Worm (Caenorhabditis elegans) whole organism, mixed stage, embryonic: ENCODE measurements around the gene psf-1.
"Not testable (repeated sequence)": the region's sequence is repeated elsewhere in the genome, so short reads cannot be mapped to it uniquely, and the experiment has no call there.

ENCODE experiments used
- blmp-1 ChIP-seq: fragments of 150-350 bp; optimal IDR thresholded peaks from 2 replicates; lab custom pipeline; 2014; ENCODE audit warnings: missing biosample characterization, missing genetic modification characterization
- ceh-43 ChIP-seq: fragments of 200-800 bp; sonication (Bioruptor generic); optimal IDR thresholded peaks from 2 replicates; lab custom pipeline; 2018; ENCODE audit warnings: mild to moderate bottlenecking, missing genetic modification characterization, moderate library complexity, missing compliant biosample characterization
- ces-1 ChIP-seq: fragments of 150-350 bp; optimal IDR thresholded peaks from 2 replicates; lab custom pipeline; 2014; ENCODE audit warnings: missing biosample characterization, missing genetic modification reagents, missing genetic modification characterization
- elt-1 ChIP-seq: sonication (generic microtip); optimal IDR thresholded peaks from 2 replicates; lab custom pipeline; 2017; ENCODE audit warnings: missing genetic modification characterization, mild to moderate bottlenecking, missing compliant biosample characterization, antibody characterized with exemption, moderate library complexity, borderline replicate concordance; ENCODE audit not compliant: insufficient read depth
- ham-2 ChIP-seq: fragments of 200-800 bp; sonication (Bioruptor generic); optimal IDR thresholded peaks from 2 replicates; lab custom pipeline; 2018; ENCODE audit warnings: mild to moderate bottlenecking, missing genetic modification characterization, missing compliant biosample characterization
- lin-32 ChIP-seq: fragments of 200-800 bp; sonication (Bioruptor generic); optimal IDR thresholded peaks from 2 replicates; lab custom pipeline; 2018; ENCODE audit warnings: mild to moderate bottlenecking, missing genetic modification characterization, missing compliant biosample characterization
- mep-1 ChIP-seq: fragments of 150-350 bp; optimal IDR thresholded peaks from 2 replicates; lab custom pipeline; 2017; ENCODE audit warnings: missing biosample characterization, missing genetic modification reagents, missing genetic modification characterization, inconsistent platforms
- pha-4 ChIP-seq: fragments of 150-350 bp; optimal IDR thresholded peaks from 2 replicates; lab custom pipeline; 2018; ENCODE audit warnings: missing biosample characterization, missing genetic modification reagents, missing genetic modification characterization
- sem-2 ChIP-seq: fragments of 200-800 bp; sonication (Bioruptor generic); optimal IDR thresholded peaks from 2 replicates; lab custom pipeline; 2018; ENCODE audit warnings: mild to moderate bottlenecking, missing genetic modification characterization, missing compliant biosample characterization
- snpc-4 ChIP-seq: fragments of 150-350 bp; optimal IDR thresholded peaks from 2 replicates; lab custom pipeline; 2014; ENCODE audit warnings: missing biosample characterization, missing genetic modification characterization
- unc-120 ChIP-seq: sonication (generic microtip); optimal IDR thresholded peaks from 2 replicates; lab custom pipeline; 2017; ENCODE audit warnings: missing genetic modification characterization, missing compliant biosample characterization; ENCODE audit not compliant: poor library complexity, severe bottlenecking

DNA sequence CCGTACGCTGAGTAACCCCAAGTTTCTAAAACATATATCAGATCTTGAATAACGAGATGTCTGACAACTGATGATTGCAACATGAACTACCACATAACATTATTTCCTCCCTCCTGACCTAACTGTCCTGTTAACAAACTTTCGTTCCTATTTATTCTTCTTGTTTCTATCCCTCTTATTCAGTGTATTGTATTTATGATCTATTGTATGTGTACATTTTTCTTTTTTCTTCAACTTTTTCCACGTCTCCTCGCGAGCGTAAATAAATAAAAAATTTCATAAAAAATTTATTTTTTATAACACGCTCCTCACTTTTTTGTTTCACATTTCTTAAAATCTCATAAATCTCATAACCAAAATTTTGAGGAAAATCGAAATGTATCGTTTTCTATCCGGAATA is 37.8 kb downstream of the psf-1 start, which contains the start of gene ZK892.4:
- not testable (repeated sequence) for TF ChIP-seq ces-1 (GFP tag; lab: Kevin White, UChicago); pha-4; lin-32 (GFP tag; lab: Kevin White, UChicago); elt-1; mep-1 (tag; lab: Kevin White, UChicago); ham-2 (GFP tag; lab: Kevin White, UChicago); blmp-1 (tag; lab: Kevin White, UChicago); sem-2 (GFP tag; lab: Kevin White, UChicago); unc-120; ceh-43 (GFP tag; lab: Kevin White, UChicago); snpc-4 (tag; lab: Kevin White, UChicago)
